Worm (Caenorhabditis elegans): ENCODE results near the gene glb-7.

ce11 chrIV:2172880-2173279 lies 50.3 kb downstream of the glb-7 start:
- TF ChIP-seq him-1 (tag; optimal IDR thresholded peaks at IDR 0.05) (no peak), dao-5 (tag; optimal IDR thresholded peaks at IDR 0.05) (no peak), W03F9.2 (tag; optimal IDR thresholded peaks at IDR 0.05) (no peak)
